Fruit fly (Drosophila melanogaster) whole organism, embryonic: Measurements from ENCODE around the gene Tsen2.
A peak's percentile ranks its signal among the peaks of the same experiment; 100 is the strongest.

Experiments
- CG1024 ChIP-seq: fragments of 200-800 bp; sonication (Bioruptor generic); IDR thresholded peaks from 2 replicates; pipeline ENCODE4 v1.3.6; 2022; ENCODE audit warnings: missing biosample characterization, missing genetic modification characterization
- CG12104 ChIP-seq: fragments of 200-800 bp; sonication (Bioruptor generic); optimal IDR thresholded peaks from 3 replicates; lab custom pipeline; 2016; ENCODE audit warnings: missing biosample characterization, missing genetic modification characterization
- CG13123 ChIP-seq: fragments of 200-800 bp; sonication (Bioruptor generic); optimal IDR thresholded peaks from 2 replicates; lab custom pipeline; 2016; ENCODE audit warnings: missing biosample characterization, missing genetic modification characterization
- CG13424 ChIP-seq: fragments of 200-800 bp; sonication (Bioruptor generic); optimal IDR thresholded peaks from 2 replicates; lab custom pipeline; 2019; ENCODE audit warnings: missing biosample characterization, mild to moderate bottlenecking, missing genetic modification characterization, moderate library complexity
- CG14860 ChIP-seq: fragments of 200-800 bp; sonication (Bioruptor generic); IDR thresholded peaks from 3 replicates; pipeline ENCODE4 v1.3.6; 2022; ENCODE audit warnings: missing biosample characterization, missing genetic modification characterization; ENCODE audit not compliant: partially characterized antibody
- CG15601 ChIP-seq: fragments of 200-800 bp; sonication (Bioruptor generic); optimal IDR thresholded peaks from 3 replicates; lab custom pipeline; 2019; ENCODE audit warnings: missing biosample characterization, mild to moderate bottlenecking, missing genetic modification characterization, moderate library complexity
- CG17186 ChIP-seq: fragments of 200-800 bp; sonication (Bioruptor generic); optimal IDR thresholded peaks from 3 replicates; lab custom pipeline; 2017; ENCODE audit warnings: missing biosample characterization, missing genetic modification reagents, missing genetic modification characterization
- CG17802 ChIP-seq: fragments of 200-800 bp; sonication (Bioruptor generic); optimal IDR thresholded peaks from 2 replicates; lab custom pipeline; 2018; ENCODE audit warnings: missing biosample characterization, mild to moderate bottlenecking, missing genetic modification characterization, moderate library complexity
- CG2678 ChIP-seq: fragments of 200-800 bp; sonication (Bioruptor generic); optimal IDR thresholded peaks from 3 replicates; lab custom pipeline; 2019; ENCODE audit warnings: missing biosample characterization, mild to moderate bottlenecking, missing genetic modification characterization, moderate library complexity
- CG30020 ChIP-seq: fragments of 200-800 bp; optimal IDR thresholded peaks from 2 replicates; lab custom pipeline; 2019; ENCODE audit warnings: missing biosample characterization, mild to moderate bottlenecking, missing genetic modification characterization, moderate library complexity
- CG3065 ChIP-seq: fragments of 200-800 bp; sonication (Bioruptor generic); optimal IDR thresholded peaks from 2 replicates; lab custom pipeline; 2016; ENCODE audit warnings: missing biosample characterization, missing genetic modification characterization
- CG34422 ChIP-seq: fragments of 200-800 bp; sonication (Bioruptor generic); IDR thresholded peaks from 3 replicates; pipeline ENCODE4 v1.3.6; 2022; ENCODE audit warnings: missing biosample characterization, missing genetic modification characterization
- CG3847 ChIP-seq: fragments of 200-800 bp; sonication (Bioruptor generic); IDR thresholded peaks from 2 replicates; pipeline ENCODE4 v1.3.6; 2022; ENCODE audit warnings: missing biosample characterization, missing genetic modification characterization
- CG4360 ChIP-seq: fragments of 200-800 bp; sonication (Bioruptor generic); IDR thresholded peaks from 2 replicates; pipeline ENCODE4 v1.3.6; 2022; ENCODE audit warnings: missing biosample characterization, missing genetic modification characterization
- CG4404 ChIP-seq: fragments of 200-800 bp; sonication (Bioruptor generic); IDR thresholded peaks from 2 replicates; pipeline ENCODE4 v1.3.6; 2022; ENCODE audit warnings: missing biosample characterization, missing genetic modification characterization
- CG4617 ChIP-seq: fragments of 200-800 bp; sonication (Bioruptor generic); optimal IDR thresholded peaks from 3 replicates; lab custom pipeline; 2016; ENCODE audit warnings: missing biosample characterization, missing genetic modification characterization, borderline replicate concordance
- CG7745 ChIP-seq: fragments of 200-800 bp; sonication (Bioruptor generic); optimal IDR thresholded peaks from 2 replicates; lab custom pipeline; 2018; ENCODE audit warnings: missing biosample characterization, mild to moderate bottlenecking, missing genetic modification characterization, moderate library complexity
- CG9817 ChIP-seq: fragments of 200-800 bp; sonication (Bioruptor generic); optimal IDR thresholded peaks from 2 replicates; lab custom pipeline; 2018; ENCODE audit warnings: missing biosample characterization, mild to moderate bottlenecking, missing genetic modification characterization, moderate library complexity
- Deaf1 ChIP-seq: fragments of 200-800 bp; optimal IDR thresholded peaks from 3 replicates; lab custom pipeline; 2019; ENCODE audit warnings: missing biosample characterization, mild to moderate bottlenecking, missing genetic modification characterization, moderate library complexity
- Dip2 ChIP-seq: fragments of 200-800 bp; sonication (Bioruptor generic); IDR thresholded peaks from 2 replicates; pipeline ENCODE4 v1.3.6; 2022; ENCODE audit warnings: missing biosample characterization, missing genetic modification characterization
- Fer2 ChIP-seq: fragments of 200-800 bp; sonication (Bioruptor generic); optimal IDR thresholded peaks from 2 replicates; lab custom pipeline; 2018; ENCODE audit warnings: missing biosample characterization, mild to moderate bottlenecking, missing genetic modification characterization, moderate library complexity
- H15 ChIP-seq: fragments of 200-800 bp; sonication (Bioruptor generic); IDR thresholded peaks from 3 replicates; pipeline ENCODE4 v1.3.6; 2022; ENCODE audit warnings: missing biosample characterization, missing genetic modification characterization
- HLH3B ChIP-seq: fragments of 200-800 bp; sonication (Bioruptor generic); IDR thresholded peaks from 2 replicates; pipeline ENCODE4 v1.3.6; 2022; ENCODE audit warnings: missing biosample characterization, missing genetic modification characterization
- Hr78 ChIP-seq, 2 experiments: fragments of 200-800 bp in 1 of 2; fragments of >200 bp in 1 of 2; sonication (Bioruptor generic) in 1 of 2; optimal IDR thresholded peaks; 2 replicates each; lab custom pipeline; 2017 to 2019; ENCODE audit warnings: missing biosample characterization in 2 of 2, missing genetic modification characterization in 2 of 2, mild to moderate bottlenecking in 1 of 2, moderate library complexity in 1 of 2
- Lpt ChIP-seq: fragments of >200 bp; optimal IDR thresholded peaks from 2 replicates; lab custom pipeline; 2018; ENCODE audit warnings: missing biosample characterization, missing genetic modification characterization
- Oaz ChIP-seq: fragments of 200-800 bp; sonication (Bioruptor generic); IDR thresholded peaks from 2 replicates; pipeline ENCODE4 v1.3.6; 2022; ENCODE audit warnings: missing biosample characterization, missing genetic modification characterization
- Oli ChIP-seq: fragments of 200-800 bp; sonication (Bioruptor generic); optimal IDR thresholded peaks from 2 replicates; lab custom pipeline; 2018; ENCODE audit warnings: missing biosample characterization, mild to moderate bottlenecking, missing genetic modification characterization, moderate library complexity
- Ravus ChIP-seq: fragments of 200-800 bp; sonication (Bioruptor generic); IDR thresholded peaks from 2 replicates; pipeline ENCODE4 v1.3.6; 2022; ENCODE audit warnings: missing biosample characterization, missing genetic modification characterization
- Six4 ChIP-seq: fragments of 200-800 bp; sonication (Bioruptor generic); optimal IDR thresholded peaks from 2 replicates; lab custom pipeline; 2016; ENCODE audit warnings: missing biosample characterization, missing genetic modification characterization
- Trl ChIP-seq, 3 experiments: fragments of >200 bp in 2 of 3; fragments of 200-800 bp in 1 of 3; sonication (Bioruptor generic) in 1 of 3; optimal IDR thresholded peaks; 2 replicates in 1 of 3; 3 replicates in 2 of 3; lab custom pipeline; 2016 to 2017; ENCODE audit warnings: missing biosample characterization in 1 of 3, missing genetic modification characterization in 1 of 3
- Xbp1 ChIP-seq: fragments of 200-800 bp; sonication (Bioruptor generic); optimal IDR thresholded peaks from 3 replicates; lab custom pipeline; 2016; ENCODE audit warnings: missing biosample characterization, mild to moderate bottlenecking, missing genetic modification characterization
- br ChIP-seq: fragments of >200 bp; optimal IDR thresholded peaks from 2 replicates; lab custom pipeline; 2017
- bsh ChIP-seq, 2 experiments: fragments of 200-800 bp; sonication (Bioruptor generic); optimal IDR thresholded peaks; 2 replicates each; lab custom pipeline; 2017 to 2018; ENCODE audit warnings: mild to moderate bottlenecking in 2 of 2, missing biosample characterization in 2 of 2, missing genetic modification characterization in 2 of 2, moderate library complexity in 1 of 2
- fd64A ChIP-seq: fragments of 200-800 bp; sonication (Bioruptor generic); optimal IDR thresholded peaks from 3 replicates; lab custom pipeline; 2018; ENCODE audit warnings: missing biosample characterization, mild to moderate bottlenecking, missing genetic modification characterization
- ftz-f1 ChIP-seq: fragments of 200-800 bp; sonication (Bioruptor generic); optimal IDR thresholded peaks from 2 replicates; lab custom pipeline; 2016; ENCODE audit warnings: missing biosample characterization, missing genetic modification characterization
- gsb-n ChIP-seq: fragments of 200-800 bp; sonication (Bioruptor generic); optimal IDR thresholded peaks from 3 replicates; lab custom pipeline; 2018; ENCODE audit warnings: missing biosample characterization, mild to moderate bottlenecking, missing genetic modification characterization
- kay ChIP-seq: fragments of 200-800 bp; sonication (Bioruptor generic); optimal IDR thresholded peaks from 2 replicates; lab custom pipeline; 2016; ENCODE audit warnings: missing biosample characterization, missing genetic modification characterization
- otp ChIP-seq: fragments of 200-800 bp; sonication (Bioruptor generic); IDR thresholded peaks from 3 replicates; pipeline ENCODE4, ENCODE4 v1.3.6; 2022; ENCODE audit warnings: missing biosample characterization, missing genetic modification characterization
- peb ChIP-seq: fragments of 200-800 bp; sonication (Bioruptor generic); IDR thresholded peaks from 2 replicates; pipeline ENCODE4 v1.3.6; 2022; ENCODE audit warnings: missing biosample characterization, missing genetic modification characterization
- prd ChIP-seq, 3 experiments: fragments of >200 bp in 2 of 3; fragments of 200-800 bp in 1 of 3; sonication (Bioruptor generic) in 1 of 3; optimal IDR thresholded peaks in 2 of 3; IDR thresholded peaks in 1 of 3; 2 replicates in 2 of 3; 3 replicates in 1 of 3; pipeline versions ENCODE4 v1.3.6 to Lab custom; 2017 to 2022; ENCODE audit warnings: missing biosample characterization in 1 of 3, missing genetic modification characterization in 1 of 3
- pum ChIP-seq: fragments of 200-800 bp; sonication (Bioruptor generic); optimal IDR thresholded peaks from 2 replicates; lab custom pipeline; 2016; ENCODE audit warnings: missing biosample characterization, missing genetic modification characterization
- ranshi ChIP-seq: fragments of 200-800 bp; sonication (Bioruptor generic); IDR thresholded peaks from 2 replicates; pipeline ENCODE4 v1.3.6; 2022; ENCODE audit warnings: missing biosample characterization, missing genetic modification characterization
- ro ChIP-seq: fragments of 200-800 bp; sonication (Bioruptor generic); IDR thresholded peaks from 2 replicates; pipeline ENCODE4 v1.3.6; 2022; ENCODE audit warnings: missing biosample characterization, missing genetic modification characterization
- sima ChIP-seq: fragments of 200-800 bp; sonication (Bioruptor generic); optimal IDR thresholded peaks from 2 replicates; lab custom pipeline; 2016; ENCODE audit warnings: missing biosample characterization, missing genetic modification characterization
- sob ChIP-seq: fragments of 200-800 bp; sonication (Bioruptor generic); IDR thresholded peaks from 2 replicates; pipeline ENCODE4 v1.3.6; 2022; ENCODE audit warnings: missing biosample characterization, missing genetic modification characterization
- unc-4 ChIP-seq: fragments of 200-800 bp; sonication (Bioruptor generic); IDR thresholded peaks from 2 replicates; pipeline ENCODE4 v1.3.6; 2022; ENCODE audit warnings: missing biosample characterization, missing genetic modification characterization; ENCODE audit not compliant: partially characterized antibody
- usp ChIP-seq: fragments of >200 bp; optimal IDR thresholded peaks from 2 replicates; lab custom pipeline; 2017; ENCODE audit warnings: missing biosample characterization, missing genetic modification characterization
- z ChIP-seq: fragments of 200-800 bp; sonication (Bioruptor generic); IDR thresholded peaks from 3 replicates; pipeline ENCODE4 v1.3.6; 2022; ENCODE audit warnings: missing biosample characterization, missing genetic modification characterization

Gene Tsen2

dm6 chr2L:16720707-16721700, 8.6 kb upstream of the Tsen2 start (continued):
- TF ChIP-seq ro (peak; percentile 88), CG15601 (peak; percentile 93), Xbp1 (GFP tag; lab: Kevin White, UChicago) (peak; percentile 96), z (GFP tag; lab: Robert Waterston, UW) (peak; percentile 62), CG4404 (GFP tag; lab: Robert Waterston, UW) (peak; percentile 92), Oaz (GFP tag; lab: Robert Waterston, UW) (peak; percentile 91), ftz-f1 (GFP tag; lab: Kevin White, UChicago) (no peak), Fer2 (tag; lab: Kevin White, UChicago) (peak; percentile 78), unc-4 (GFP tag; lab: Robert Waterston, UW) (no peak), CG2678 (peak; percentile 95), Deaf1 (tag; lab: Kevin White, UChicago) (peak; percentile 29), CG17802 (tag; lab: Kevin White, UChicago) (peak; percentile 67), peb (peak; percentile 90), Ravus (peak; percentile 80), Oli (peak; percentile 84), prd (optimal IDR thresholded peaks at IDR 0.05; lab: Kevin White, UChicago) (no peak), prd (GFP tag; IDR thresholded peaks at IDR 0.05; lab: Robert Waterston, UW) (peak; percentile 98), CG4360 (GFP tag; lab: Robert Waterston, UW) (peak; percentile 84), kay (GFP tag; lab: Kevin White, UChicago) (peak; percentile 93), sima (peak; percentile 42), usp (GFP tag; lab: Kevin White, UChicago) (no peak), CG9817 (tag; lab: Kevin White, UChicago) (peak; percentile 87), CG7745 (tag; lab: Kevin White, UChicago) (peak; percentile 7), Hr78 (GFP tag; optimal IDR thresholded peaks at IDR 0.05; lab: Kevin White, UChicago) (peak in 1 of 2 experiments; percentile 94), br (no peak), CG13424 (tag; lab: Kevin White, UChicago) (peak; percentile 88), CG14860 (GFP tag; lab: Robert Waterston, UW) (no peak), CG30020 (tag; lab: Kevin White, UChicago) (peak; percentile 60), CG3847 (GFP tag; lab: Robert Waterston, UW) (peak; percentile 91), Trl (optimal IDR thresholded peaks at IDR 0.05; lab: Kevin White, UChicago) (peak; percentile 28 to 33), Trl (GFP tag; optimal IDR thresholded peaks at IDR 0.05; lab: Kevin White, UChicago) (peak; percentile 76), CG34422 (GFP tag; lab: Robert Waterston, UW) (peak; percentile 97), CG1024 (GFP tag; lab: Robert Waterston, UW) (peak; percentile 83), bsh (GFP tag; optimal IDR thresholded peaks at IDR 0.05; lab: Kevin White, UChicago) (peak; percentile 65 to 90), pum (GFP tag; lab: Kevin White, UChicago) (peak; percentile 87), Six4 (GFP tag; lab: Kevin White, UChicago) (peak; percentile 91), CG13123 (GFP tag; lab: Kevin White, UChicago) (peak; percentile 81), CG4617 (GFP tag; lab: Kevin White, UChicago) (peak; percentile 58), CG12104 (GFP tag; lab: Kevin White, UChicago) (peak; percentile 90), Lpt (no peak), otp (GFP tag; lab: Robert Waterston, UW) (peak; percentile 94), gsb-n (tag; lab: Kevin White, UChicago) (peak; percentile 88), HLH3B (GFP tag; lab: Robert Waterston, UW) (peak; percentile 95), sob (GFP tag; lab: Robert Waterston, UW) (peak; percentile 91), CG3065 (GFP tag; lab: Kevin White, UChicago) (peak; percentile 78), ranshi (GFP tag; lab: Robert Waterston, UW) (peak; percentile 92), CG17186 (peak; percentile 58), Dip2 (GFP tag; lab: Robert Waterston, UW) (peak; percentile 49; the same call in 1 of the 2 replicates), H15 (GFP tag; lab: Robert Waterston, UW) (peak; percentile 94), fd64A (peak; percentile 77)
